Fruit fly (Drosophila melanogaster): Measurements from ENCODE around the gene Sytbeta.

- no peak for TF ChIP-seq CG8478 (optimal IDR thresholded peaks at IDR 0.05)
- TF ChIP-seq CTCF (optimal IDR thresholded peaks at IDR 0.05), result no peak
Observed at dm6 chr3L:14966199-14966858, 98.4 kb downstream of the Sytbeta start.
